Fruit fly (Drosophila melanogaster): ENCODE results near the gene Nhe2.
A peak's percentile ranks its signal among the peaks of the same experiment; 100 is the strongest.

Nhe2 gene

DNA sequence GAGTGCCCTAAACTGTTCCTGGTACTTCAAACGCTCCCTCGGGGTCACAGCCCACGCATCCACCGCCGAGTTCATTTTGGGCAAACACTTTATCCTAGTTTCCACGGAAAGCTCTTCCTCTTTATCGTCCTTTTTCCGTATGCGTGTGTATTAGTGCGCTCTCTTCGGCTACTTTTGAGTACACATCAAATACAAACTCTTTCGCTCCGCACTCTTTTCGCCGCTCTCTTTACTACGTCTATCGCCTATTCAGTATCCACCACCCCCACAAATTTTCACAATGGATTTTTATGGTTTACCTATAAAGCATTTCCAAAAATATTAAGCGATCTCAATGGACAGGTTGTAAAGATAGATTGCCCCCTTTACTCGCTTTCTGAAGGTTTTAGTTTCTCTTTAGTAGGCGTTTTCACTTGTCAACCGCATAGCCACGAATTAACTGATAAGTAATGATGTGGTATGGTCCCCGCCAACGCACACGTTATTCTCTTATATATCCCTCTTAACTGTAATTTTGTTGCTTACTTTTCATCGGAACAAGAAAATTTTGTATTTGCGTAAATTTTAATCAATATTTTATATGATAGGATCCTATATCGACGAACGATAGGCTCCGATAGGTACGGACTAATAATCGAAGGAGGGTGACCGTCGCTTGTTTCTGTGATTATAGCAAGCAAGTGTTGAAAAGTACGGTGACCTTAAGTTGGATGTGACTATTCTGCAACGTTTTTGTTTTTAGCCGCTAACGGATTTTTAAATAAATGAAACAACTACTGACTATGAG, 37.5 kb downstream of the Nhe2 start, which contains the start of gene Dap160 (continued):
- peak; percentile 79 for TF ChIP-seq CG34224 (GFP tag; IDR thresholded peaks at IDR 0.05; ENCODE audit: partially characterized antibody)
- TF ChIP-seq hbn (GFP tag; IDR thresholded peaks at IDR 0.05; ENCODE audit: partially characterized antibody), result peak; percentile 67
- TF ChIP-seq sug (tag; optimal IDR thresholded peaks at IDR 0.05), result peak; percentile 5
- TF ChIP-seq trem (tag; optimal IDR thresholded peaks at IDR 0.05), result no peak
- no peak for TF ChIP-seq CG4282 (GFP tag; optimal IDR thresholded peaks at IDR 0.05)
- TF ChIP-seq Abd-B (GFP tag; optimal IDR thresholded peaks at IDR 0.05), result no peak
- peak; percentile 39 for TF ChIP-seq exex (tag; optimal IDR thresholded peaks at IDR 0.05)
- TF ChIP-seq dmrt11E (tag; optimal IDR thresholded peaks at IDR 0.05), result no peak
- TF ChIP-seq CG17802 (tag; optimal IDR thresholded peaks at IDR 0.05), result peak; percentile 61
- peak; percentile 80 to 89 for TF ChIP-seq Trl (optimal IDR thresholded peaks at IDR 0.05)
- TF ChIP-seq Trl (GFP tag; optimal IDR thresholded peaks at IDR 0.05), result no peak
- TF ChIP-seq jing (GFP tag; optimal IDR thresholded peaks at IDR 0.05), result no peak
- TF ChIP-seq bsh (GFP tag; optimal IDR thresholded peaks at IDR 0.05), result no peak
- TF ChIP-seq bbx (GFP tag; IDR thresholded peaks at IDR 0.05; ENCODE audit: partially characterized antibody), result peak; percentile 76
- TF ChIP-seq so (GFP tag; IDR thresholded peaks at IDR 0.05), result no peak
- peak; percentile 29 for TF ChIP-seq Ets97D (GFP tag; optimal IDR thresholded peaks at IDR 0.05)
- TF ChIP-seq gfzf (GFP tag; optimal IDR thresholded peaks at IDR 0.05), result peak; percentile 60
- no peak for TF ChIP-seq gro (GFP tag; optimal IDR thresholded peaks at IDR 0.05)
- TF ChIP-seq Lhr (GFP tag; optimal IDR thresholded peaks at IDR 0.05), result peak; percentile 29
- peak; percentile 64 for TF ChIP-seq vnd (GFP tag; IDR thresholded peaks at IDR 0.05; ENCODE audit: partially characterized antibody)
- no peak for TF ChIP-seq D19B (GFP tag; optimal IDR thresholded peaks at IDR 0.05)
- no peak for TF ChIP-seq CG8281 (tag; optimal IDR thresholded peaks at IDR 0.05)
- TF ChIP-seq Spps (tag; optimal IDR thresholded peaks at IDR 0.05), result no peak
- peak; percentile 55 for TF ChIP-seq CG9932 (GFP tag; IDR thresholded peaks at IDR 0.05)
- TF ChIP-seq tgo (GFP tag; IDR thresholded peaks at IDR 0.05), result no peak
- peak; percentile 62; the same call in 1 of the 2 replicates for TF ChIP-seq inv (GFP tag; IDR thresholded peaks at IDR 0.05; ENCODE audit: partially characterized antibody)
- TF ChIP-seq hb (GFP tag; IDR thresholded peaks at IDR 0.05; ENCODE audit: partially characterized antibody), result peak; percentile 63; the same call in 1 of the 3 replicates
- TF ChIP-seq dysf (GFP tag; IDR thresholded peaks at IDR 0.05), result no peak
- TF ChIP-seq CG3163 (GFP tag; optimal IDR thresholded peaks at IDR 0.05), result peak; percentile 96
- peak; percentile 91 for TF ChIP-seq MESR4 (GFP tag; optimal IDR thresholded peaks at IDR 0.05)
- TF ChIP-seq CG12659 (GFP tag; optimal IDR thresholded peaks at IDR 0.05), result peak; percentile 66
- no peak for TF ChIP-seq her (GFP tag; optimal IDR thresholded peaks at IDR 0.05)
- TF ChIP-seq HLH54F (GFP tag; optimal IDR thresholded peaks at IDR 0.05), result no peak
- peak; percentile 10 for TF ChIP-seq CG30020 (tag; optimal IDR thresholded peaks at IDR 0.05)
- TF ChIP-seq CG42726 (GFP tag; IDR thresholded peaks at IDR 0.05; ENCODE audit: partially characterized antibody), result peak; percentile 84
- TF ChIP-seq Sry-δ (GFP tag; optimal IDR thresholded peaks at IDR 0.05), result peak; percentile 50
- no peak for TF ChIP-seq Hey (tag; optimal IDR thresholded peaks at IDR 0.05)
- peak; percentile 48; the same call in 1 of the 3 replicates for TF ChIP-seq CG14860 (GFP tag; IDR thresholded peaks at IDR 0.05; ENCODE audit: partially characterized antibody)
- no peak for TF ChIP-seq CG5245 (GFP tag; optimal IDR thresholded peaks at IDR 0.05)
- TF ChIP-seq CG9609 (GFP tag; optimal IDR thresholded peaks at IDR 0.05), result no peak
- peak; percentile 59; the same call in 1 of the 2 replicates for TF ChIP-seq tna (GFP tag; IDR thresholded peaks at IDR 0.05; ENCODE audit: partially characterized antibody)
- TF ChIP-seq CG32532 (GFP tag; IDR thresholded peaks at IDR 0.05), result peak; percentile 49; the same call in 1 of the 2 replicates
- TF ChIP-seq ato (GFP tag; IDR thresholded peaks at IDR 0.05; ENCODE audit: partially characterized antibody), result peak; percentile 49; the same call in 1 of the 2 replicates
- TF ChIP-seq ind (GFP tag; optimal IDR thresholded peaks at IDR 0.05), result no peak
- TF ChIP-seq CG2199 (GFP tag; IDR thresholded peaks at IDR 0.05), result no peak
- TF ChIP-seq cg (GFP tag; optimal IDR thresholded peaks at IDR 0.05), result peak; percentile 61
- TF ChIP-seq B-H2 (GFP tag; optimal IDR thresholded peaks at IDR 0.05), result peak; percentile 8
- no peak for TF ChIP-seq CG10959 (GFP tag; IDR thresholded peaks at IDR 0.05)

All from whole organism, embryonic.